Worm (Caenorhabditis elegans): ENCODE results near the gene fip-5.

Gene fip-5

ce11 chrX:10315905-10316304 is 13.4 kb downstream of the fip-5 start, which contains the start of gene F41E7.9:
TSS of gene F41E7.9 (minus strand) at chrX:10316005.
- TF ChIP-seq mab-5 (tag; optimal IDR thresholded peaks at IDR 0.05) (no peak), nhr-12 (tag; optimal IDR thresholded peaks at IDR 0.05) (no peak), elt-3 (tag; optimal IDR thresholded peaks at IDR 0.05) (no peak), R02D3.7 (tag; optimal IDR thresholded peaks at IDR 0.05) (no peak), Y55F3AM.14 (GFP tag; optimal IDR thresholded peaks at IDR 0.05) (no peak), nhr-77 (tag; optimal IDR thresholded peaks at IDR 0.05) (no peak), unc-62 (GFP tag; optimal IDR thresholded peaks at IDR 0.05) (no peak), lsy-2 (tag; optimal IDR thresholded peaks at IDR 0.05) (no peak), sma-9 (GFP tag; optimal IDR thresholded peaks at IDR 0.05) (no peak), sma-9 (tag; optimal IDR thresholded peaks at IDR 0.05) (no peak), ztf-4 (tag; optimal IDR thresholded peaks at IDR 0.05) (no peak)

- TF ChIP-seq C34F6.9 (tag; optimal IDR thresholded peaks at IDR 0.05) (no peak), elt-1 (tag; optimal IDR thresholded peaks at IDR 0.05) (no peak), nhr-6 (tag; optimal IDR thresholded peaks at IDR 0.05) (no peak), lin-13 (GFP tag; optimal IDR thresholded peaks at IDR 0.05) (no peak), mab-5 (tag; optimal IDR thresholded peaks at IDR 0.05) (no peak), egl-27 (tag; optimal IDR thresholded peaks at IDR 0.05) (no peak), blmp-1 (tag; optimal IDR thresholded peaks at IDR 0.05; ENCODE audit: insufficient read depth) (peak; percentile 67)
Measured at ce11 chrX:10317565-10317964, 15.0 kb downstream of the fip-5 start, which contains the start of gene R07E3.6. TSS of gene R07E3.6 (plus strand) at chrX:10317722.

- TF ChIP-seq nhr-21 (tag; optimal IDR thresholded peaks at IDR 0.05) = no peak
Measured at ce11 chrX:10318437-10318836, 15.9 kb downstream of the fip-5 start.

ce11 chrX:10319653-10320052 is 17.1 kb downstream of the fip-5 start:
- TF ChIP-seq ceh-82 (tag; optimal IDR thresholded peaks at IDR 0.05) (no peak), C34F6.9 (tag; optimal IDR thresholded peaks at IDR 0.05) (no peak), elt-3 (tag; optimal IDR thresholded peaks at IDR 0.05) (no peak), nhr-12 (tag; optimal IDR thresholded peaks at IDR 0.05) (no peak), nhr-77 (tag; optimal IDR thresholded peaks at IDR 0.05) (no peak)

- TF ChIP-seq ztf-11 (tag; optimal IDR thresholded peaks at IDR 0.05) (no peak), sem-4 (tag; optimal IDR thresholded peaks at IDR 0.05) (no peak), nhr-77 (tag; optimal IDR thresholded peaks at IDR 0.05) (no peak), ZK546.5 (tag; optimal IDR thresholded peaks at IDR 0.05) (no peak), fos-1 (tag; optimal IDR thresholded peaks at IDR 0.05) (no peak), alr-1 (tag; optimal IDR thresholded peaks at IDR 0.05) (no peak), snpc-4 (tag; optimal IDR thresholded peaks at IDR 0.05) (no peak), crh-2 (tag; optimal IDR thresholded peaks at IDR 0.05) (no peak)
Measured at ce11 chrX:10321401-10321800, 18.9 kb downstream of the fip-5 start.

ce11 chrX:10327323-10328022 is 24.9 kb downstream of the fip-5 start, which contains the start of gene acl-5:
TSS of gene acl-5 (minus strand) at chrX:10327456.
- no peak for TF ChIP-seq nhr-77 (tag; optimal IDR thresholded peaks at IDR 0.05)
- no peak for TF ChIP-seq unc-55 (GFP tag; optimal IDR thresholded peaks at IDR 0.05)
- TF ChIP-seq aly-2 (tag; optimal IDR thresholded peaks at IDR 0.05) = no peak
- TF ChIP-seq unc-62 (GFP tag; optimal IDR thresholded peaks at IDR 0.05) = no peak
- no peak for TF ChIP-seq nhr-10 (tag; optimal IDR thresholded peaks at IDR 0.05)
- no peak for TF ChIP-seq ztf-4 (tag; optimal IDR thresholded peaks at IDR 0.05)
- TF ChIP-seq mab-5 (tag; optimal IDR thresholded peaks at IDR 0.05) = no peak
- TF ChIP-seq sma-9 (GFP tag; optimal IDR thresholded peaks at IDR 0.05) = no peak
- no peak for TF ChIP-seq sma-9 (tag; optimal IDR thresholded peaks at IDR 0.05)
- no peak for TF ChIP-seq nhr-11 (tag; optimal IDR thresholded peaks at IDR 0.05)
